Worm (Caenorhabditis elegans) whole organism, early embryonic: ENCODE results near the gene F22E5.7.

Source experiments
- F13C5.2 ChIP-seq: sonication (generic microtip); optimal IDR thresholded peaks from 2 replicates; lab custom pipeline; 2017; ENCODE audit warnings: mild to moderate bottlenecking, missing genetic modification characterization, inconsistent platforms, missing compliant biosample characterization
- ama-1 ChIP-seq: fragments of 150-350 bp; optimal IDR thresholded peaks from 2 replicates; lab custom pipeline; 2014
- hnd-1 ChIP-seq: sonication (generic microtip); optimal IDR thresholded peaks from 2 replicates; lab custom pipeline; 2016; ENCODE audit warnings: missing genetic modification characterization, missing compliant biosample characterization

ce11 chrII:2686985-2687675 is 45.3 kb downstream of the F22E5.7 start, which contains the start of the genes sup-9 and nspf-1:
- TF ChIP-seq ama-1 (lab: Kevin White, UChicago) (no peak), hnd-1 (no peak), F13C5.2 (tag; lab: Kevin White, UChicago) (no peak)
